Worm (Caenorhabditis elegans) whole organism, L4/young adult: Measurements from ENCODE around the gene T22B2.5.

Source experiments
- W03F9.2 ChIP-seq: fragments of 150-350 bp; optimal IDR thresholded peaks from 2 replicates; lab custom pipeline; 2014; ENCODE audit warnings: missing biosample characterization, missing genetic modification characterization
- dao-5 ChIP-seq: sonication (generic microtip); optimal IDR thresholded peaks from 2 replicates; lab custom pipeline; 2016; ENCODE audit warnings: missing genotype, missing genetic modification characterization, moderate library complexity, missing compliant biosample characterization
- him-1 ChIP-seq: sonication (generic microtip); optimal IDR thresholded peaks from 2 replicates; lab custom pipeline; 2016; ENCODE audit warnings: missing genotype, missing genetic modification reagents, missing genetic modification characterization, missing compliant biosample characterization

DNA sequence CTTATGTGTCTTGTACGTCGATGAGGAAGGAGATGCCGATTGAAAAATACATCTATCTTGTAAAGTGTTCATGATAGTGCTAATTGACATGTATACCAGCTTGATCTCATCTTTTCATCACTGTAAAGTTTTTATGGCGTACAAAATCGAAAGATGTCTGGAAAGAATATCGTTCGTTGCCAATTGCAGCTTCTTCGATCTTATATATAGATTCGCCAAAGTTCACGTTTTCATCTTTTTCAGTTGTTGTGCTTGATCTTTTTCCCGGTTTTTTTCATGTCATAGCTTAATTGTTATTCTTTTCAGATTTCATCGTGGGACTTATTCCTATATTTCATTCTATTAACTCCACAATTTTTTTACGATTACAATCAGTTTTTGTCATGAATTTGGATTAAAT, 20.2 kb upstream of the T22B2.5 start, which contains the start of gene adt-3:
- TF ChIP-seq W03F9.2: no peak
- no peak for TF ChIP-seq dao-5
- no peak for TF ChIP-seq him-1 (tag; lab: Kevin White, UChicago)
